Worm (Caenorhabditis elegans) whole organism, L2 larva: ENCODE data around the gene ugt-23.

Source experiments
- lin-11 ChIP-seq: fragments of 150-350 bp; sonication (generic microtip); optimal IDR thresholded peaks from 2 replicates; lab custom pipeline; 2014; ENCODE audit warnings: missing biosample characterization, missing genetic modification characterization, inconsistent platforms, mixed read lengths
- nhr-23 ChIP-seq: fragments of 150-350 bp; optimal IDR thresholded peaks from 2 replicates; lab custom pipeline; 2014; ENCODE audit warnings: missing biosample characterization, missing genetic modification reagents, missing genetic modification characterization
- snpc-4 ChIP-seq: fragments of 150-350 bp; optimal IDR thresholded peaks from 2 replicates; lab custom pipeline; 2014; ENCODE audit warnings: missing biosample characterization, missing genetic modification characterization
- unc-55 ChIP-seq: fragments of 150-350 bp; sonication (generic microtip); optimal IDR thresholded peaks from 3 replicates; lab custom pipeline; 2014; ENCODE audit warnings: missing biosample characterization, missing genetic modification reagents, missing genetic modification characterization

DNA sequence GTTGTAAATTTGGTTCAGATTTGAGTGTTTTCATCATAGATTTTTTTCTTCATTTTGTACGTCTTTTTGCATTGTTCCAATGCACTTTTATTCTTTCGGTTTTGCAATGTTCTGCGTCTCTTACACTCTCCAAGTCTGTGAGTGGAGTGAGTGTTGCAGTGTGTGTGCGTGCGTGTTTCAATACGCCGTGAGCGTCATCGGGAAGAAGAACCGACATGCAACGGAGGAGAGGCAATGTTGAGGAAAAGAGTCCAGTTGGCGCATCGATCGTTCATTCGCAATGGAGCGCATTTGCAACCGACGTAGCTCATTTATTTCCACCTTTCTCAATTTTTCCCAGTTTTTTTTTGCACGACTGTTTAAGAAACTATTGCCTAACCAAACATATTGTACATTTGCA lies 33.6 kb upstream of the ugt-23 start, which contains the start of gene ZC506.1:
- TF ChIP-seq unc-55 (GFP tag; lab: Kevin White, UChicago), result peak; percentile 99
- peak; percentile 75 for TF ChIP-seq snpc-4
- TF ChIP-seq lin-11, result peak; percentile 91
- no peak for TF ChIP-seq nhr-23
